Fruit fly (Drosophila melanogaster) whole organism, embryonic: Measurements from ENCODE around the gene CG32650.

Experiments used
- Adf1 ChIP-seq: fragments of 200-800 bp; sonication (Bioruptor generic); IDR thresholded peaks from 2 replicates; pipeline ENCODE4 v1.3.6; 2022; ENCODE audit warnings: missing biosample characterization, missing genetic modification characterization
- CG10431 ChIP-seq: fragments of 200-800 bp; sonication (Bioruptor generic); optimal IDR thresholded peaks from 3 replicates; lab custom pipeline; 2018; ENCODE audit warnings: missing biosample characterization, mild to moderate bottlenecking, missing genetic modification characterization
- CG11696 ChIP-seq: fragments of 200-800 bp; sonication (Bioruptor generic); IDR thresholded peaks from 2 replicates; pipeline ENCODE4 v1.3.6; 2022; ENCODE audit warnings: missing biosample characterization, missing genetic modification characterization
- CG15073 ChIP-seq: fragments of 200-800 bp; sonication (Bioruptor generic); optimal IDR thresholded peaks from 2 replicates; lab custom pipeline; 2016; ENCODE audit warnings: missing biosample characterization, missing genetic modification characterization
- CG15479 ChIP-seq: fragments of 200-800 bp; sonication (Bioruptor generic); optimal IDR thresholded peaks from 3 replicates; lab custom pipeline; 2019; ENCODE audit warnings: missing biosample characterization, mild to moderate bottlenecking, missing genetic modification characterization, moderate library complexity
- CG15601 ChIP-seq: fragments of 200-800 bp; sonication (Bioruptor generic); optimal IDR thresholded peaks from 3 replicates; lab custom pipeline; 2019; ENCODE audit warnings: missing biosample characterization, mild to moderate bottlenecking, missing genetic modification characterization, moderate library complexity
- CG18262 ChIP-seq: fragments of 200-800 bp; optimal IDR thresholded peaks from 3 replicates; lab custom pipeline; 2019; ENCODE audit warnings: missing biosample characterization, mild to moderate bottlenecking, missing genetic modification characterization, moderate library complexity
- CG32532 ChIP-seq: fragments of 200-800 bp; sonication (Bioruptor generic); IDR thresholded peaks from 2 replicates; pipeline ENCODE4 v1.3.6; 2022; ENCODE audit warnings: missing biosample characterization, missing genetic modification characterization
- CG6813 ChIP-seq: fragments of 200-800 bp; sonication (Bioruptor generic); optimal IDR thresholded peaks from 2 replicates; lab custom pipeline; 2017; ENCODE audit warnings: missing biosample characterization, missing genetic modification characterization, mild to moderate bottlenecking, moderate library complexity, missing genetic modification reagents
- CG8290 ChIP-seq, 3 experiments: fragments of 200-800 bp; sonication (Bioruptor generic); optimal IDR thresholded peaks; 2 replicates each; lab custom pipeline; 2016 to 2019; ENCODE audit warnings: missing biosample characterization in 3 of 3, missing genetic modification characterization in 3 of 3, mild to moderate bottlenecking in 2 of 3, moderate library complexity in 1 of 3
- Chrac-16 ChIP-seq: fragments of 200-800 bp; sonication (Bioruptor generic); optimal IDR thresholded peaks from 3 replicates; lab custom pipeline; 2016; ENCODE audit warnings: missing biosample characterization, missing genetic modification characterization
- CoRest ChIP-seq: fragments of 200-800 bp; sonication (Bioruptor generic); optimal IDR thresholded peaks from 3 replicates; lab custom pipeline; 2018; ENCODE audit warnings: missing biosample characterization, mild to moderate bottlenecking, missing genetic modification characterization, moderate library complexity
- CrebB ChIP-seq: fragments of 200-800 bp; sonication (Bioruptor generic); optimal IDR thresholded peaks from 3 replicates; lab custom pipeline; 2018; ENCODE audit warnings: missing biosample characterization, mild to moderate bottlenecking, missing genetic modification characterization
- Ets65A ChIP-seq: fragments of 200-800 bp; sonication (Bioruptor generic); peaks from one replicate; lab custom pipeline; 2016; ENCODE audit warnings: missing biosample characterization, missing genetic modification characterization
- Hand ChIP-seq: fragments of 200-800 bp; sonication (Bioruptor generic); optimal IDR thresholded peaks from 2 replicates; lab custom pipeline; 2017; ENCODE audit warnings: mild to moderate bottlenecking, missing biosample characterization, missing genetic modification reagents, missing genetic modification characterization
- HmgZ ChIP-seq: fragments of 200-800 bp; sonication (Bioruptor generic); optimal IDR thresholded peaks from 2 replicates; lab custom pipeline; 2018; ENCODE audit warnings: missing biosample characterization, mild to moderate bottlenecking, missing genetic modification characterization
- Optix ChIP-seq: fragments of 200-800 bp; sonication (Bioruptor generic); IDR thresholded peaks from 3 replicates; pipeline ENCODE4 v1.3.6; 2022; ENCODE audit warnings: missing biosample characterization, missing genetic modification characterization
- Ptx1 ChIP-seq: fragments of 200-800 bp; sonication (Bioruptor generic); IDR thresholded peaks from 2 replicates; pipeline ENCODE4 v1.3.6; 2022; ENCODE audit warnings: missing biosample characterization, missing genetic modification characterization
- TFAM ChIP-seq: fragments of 200-800 bp; sonication (Bioruptor generic); optimal IDR thresholded peaks from 2 replicates; lab custom pipeline; 2017; ENCODE audit warnings: missing biosample characterization, missing genetic modification characterization, inconsistent platforms
- Tbp ChIP-seq: fragments of >200 bp; optimal IDR thresholded peaks from 2 replicates; lab custom pipeline; 2018; ENCODE audit warnings: missing biosample characterization, missing genetic modification characterization
- Trl ChIP-seq, 3 experiments: fragments of >200 bp in 2 of 3; fragments of 200-800 bp in 1 of 3; sonication (Bioruptor generic) in 1 of 3; optimal IDR thresholded peaks; 2 replicates in 1 of 3; 3 replicates in 2 of 3; lab custom pipeline; 2016 to 2017; ENCODE audit warnings: missing biosample characterization in 1 of 3, missing genetic modification characterization in 1 of 3
- abd-A ChIP-seq: fragments of 200-800 bp; sonication (Bioruptor generic); optimal IDR thresholded peaks from 3 replicates; lab custom pipeline; 2019; ENCODE audit warnings: missing biosample characterization, mild to moderate bottlenecking, missing genetic modification characterization, moderate library complexity
- aop ChIP-seq: fragments of 200-800 bp; sonication (Bioruptor generic); IDR thresholded peaks from 2 replicates; pipeline ENCODE4 v1.3.6; 2022; ENCODE audit warnings: missing biosample characterization, missing genetic modification characterization
- ara ChIP-seq: fragments of 200-800 bp; sonication (Bioruptor generic); IDR thresholded peaks from 2 replicates; pipeline ENCODE4 v1.3.6; 2022; ENCODE audit warnings: missing biosample characterization, missing genetic modification characterization
- ase ChIP-seq: fragments of 200-800 bp; sonication (Bioruptor generic); IDR thresholded peaks from 3 replicates; pipeline ENCODE4 v1.3.6; 2022; ENCODE audit warnings: missing biosample characterization, missing genetic modification characterization
- cg ChIP-seq: fragments of 200-800 bp; sonication (Bioruptor generic); optimal IDR thresholded peaks from 3 replicates; lab custom pipeline; 2019; ENCODE audit warnings: missing biosample characterization, mild to moderate bottlenecking, missing genetic modification characterization, moderate library complexity
- chinmo ChIP-seq: fragments of 200-800 bp; sonication (Bioruptor generic); IDR thresholded peaks from 4 replicates; pipeline ENCODE4 v1.3.6; 2022; ENCODE audit warnings: missing biosample characterization, missing genetic modification characterization; ENCODE audit not compliant: partially characterized antibody
- crc ChIP-seq: fragments of 200-800 bp; sonication (Bioruptor generic); optimal IDR thresholded peaks from 2 replicates; lab custom pipeline; 2016; ENCODE audit warnings: missing biosample characterization, missing genetic modification characterization
- disco-r ChIP-seq: fragments of 200-800 bp; sonication (Bioruptor generic); optimal IDR thresholded peaks from 2 replicates; lab custom pipeline; 2016; ENCODE audit warnings: missing biosample characterization, missing genetic modification characterization
- esg ChIP-seq: fragments of 200-800 bp; sonication (Bioruptor generic); conservative IDR thresholded peaks from 2 replicates; pipeline ENCODE4 v1.3.6; 2022; ENCODE audit warnings: missing biosample characterization, missing genetic modification characterization
- gt ChIP-seq: fragments of 200-800 bp; sonication (Bioruptor generic); IDR thresholded peaks from 2 replicates; pipeline ENCODE4 v1.3.6; 2022; ENCODE audit warnings: missing biosample characterization, missing genetic modification characterization
- lab ChIP-seq: fragments of 200-800 bp; sonication (Bioruptor generic); optimal IDR thresholded peaks from 3 replicates; lab custom pipeline; 2017; ENCODE audit warnings: missing biosample characterization, missing genetic modification characterization, mild to moderate bottlenecking, moderate library complexity, missing genetic modification reagents
- nerfin-1 ChIP-seq: fragments of 200-800 bp; sonication (Bioruptor generic); optimal IDR thresholded peaks from 3 replicates; lab custom pipeline; 2019; ENCODE audit warnings: missing biosample characterization, mild to moderate bottlenecking, missing genetic modification characterization, moderate library complexity
- nerfin-2 ChIP-seq: fragments of 200-800 bp; sonication (Bioruptor generic); IDR thresholded peaks from 2 replicates; pipeline ENCODE4 v1.3.6; 2022; ENCODE audit warnings: missing biosample characterization, missing genetic modification characterization; ENCODE audit not compliant: partially characterized antibody
- onecut ChIP-seq: fragments of 200-800 bp; sonication (Bioruptor generic); IDR thresholded peaks from 2 replicates; pipeline ENCODE4 v1.3.6; 2022; ENCODE audit warnings: missing biosample characterization, missing genetic modification characterization
- p53 ChIP-seq: fragments of 200-800 bp; sonication (Bioruptor generic); optimal IDR thresholded peaks from 2 replicates; lab custom pipeline; 2016; ENCODE audit warnings: missing biosample characterization, missing genetic modification characterization
- pros ChIP-seq: fragments of 200-800 bp; sonication (Bioruptor generic); optimal IDR thresholded peaks from 3 replicates; lab custom pipeline; 2019; ENCODE audit warnings: missing biosample characterization, mild to moderate bottlenecking, missing genetic modification characterization, moderate library complexity
- seq ChIP-seq: fragments of 200-800 bp; sonication (Bioruptor generic); IDR thresholded peaks from 2 replicates; pipeline ENCODE4 v1.3.6; 2022; ENCODE audit warnings: missing biosample characterization, missing genetic modification characterization
- shn ChIP-seq: fragments of 200-800 bp; sonication (Bioruptor generic); optimal IDR thresholded peaks from 3 replicates; lab custom pipeline; 2016; ENCODE audit warnings: missing biosample characterization, missing genetic modification characterization
- sna ChIP-seq: fragments of 200-800 bp; sonication (Bioruptor generic); IDR thresholded peaks from 2 replicates; pipeline ENCODE4 v1.3.6; 2022; ENCODE audit warnings: missing biosample characterization, missing genetic modification characterization; ENCODE audit not compliant: partially characterized antibody
- tin ChIP-seq: fragments of 200-800 bp; sonication (Bioruptor generic); optimal IDR thresholded peaks from 3 replicates; lab custom pipeline; 2016; ENCODE audit warnings: missing biosample characterization, missing genetic modification characterization
- z ChIP-seq: fragments of 200-800 bp; sonication (Bioruptor generic); IDR thresholded peaks from 3 replicates; pipeline ENCODE4 v1.3.6; 2022; ENCODE audit warnings: missing biosample characterization, missing genetic modification characterization

Gene CG32650

DNA sequence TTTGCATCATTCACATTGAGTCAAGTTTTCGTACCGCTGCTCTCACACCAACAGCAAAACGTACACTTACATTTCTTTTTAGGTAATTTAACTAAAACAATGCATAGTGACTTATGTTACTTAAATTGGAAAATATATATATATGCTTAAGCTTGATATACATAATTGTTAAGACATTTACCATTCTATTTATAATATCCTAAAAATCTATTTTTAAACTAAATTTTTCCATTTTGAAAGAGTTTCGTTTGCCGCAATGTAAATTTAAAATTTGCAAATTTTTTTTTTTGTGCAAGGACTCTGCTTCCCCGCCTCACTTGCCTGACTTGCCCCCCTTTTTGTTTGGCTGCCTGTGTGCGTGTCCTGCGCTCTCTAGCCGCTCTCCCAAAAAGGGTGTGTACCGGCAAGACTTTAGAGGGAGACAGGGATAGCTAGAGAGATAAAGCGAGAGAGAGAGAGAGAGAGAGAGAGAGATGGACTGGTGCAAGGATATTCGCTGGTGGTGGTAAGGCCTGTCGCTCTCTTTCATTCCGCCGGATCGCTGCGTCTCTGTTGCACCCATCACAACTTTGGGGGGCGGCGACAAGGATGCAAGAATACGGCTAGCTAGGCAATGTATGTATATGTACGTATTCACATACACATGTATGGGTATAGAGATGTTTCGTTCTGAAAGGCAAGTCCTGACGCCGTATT is 39.5 kb upstream of the CG32650 start (continued):
- peak; percentile 67 for TF ChIP-seq CG18262 (tag; lab: Kevin White, UChicago)
- TF ChIP-seq CG8290 (GFP tag; optimal IDR thresholded peaks at IDR 0.05; lab: Kevin White, UChicago): no peak
- TF ChIP-seq CG8290 (tag; optimal IDR thresholded peaks at IDR 0.05; lab: Kevin White, UChicago): no peak
- TF ChIP-seq CoRest (tag; lab: Kevin White, UChicago): peak; percentile 54
- no peak for TF ChIP-seq Optix (GFP tag; lab: Robert Waterston, UW)
- no peak for TF ChIP-seq sna (GFP tag; lab: Robert Waterston, UW)
- TF ChIP-seq z (GFP tag; lab: Robert Waterston, UW): no peak
- TF ChIP-seq onecut (GFP tag; lab: Robert Waterston, UW): no peak

DNA sequence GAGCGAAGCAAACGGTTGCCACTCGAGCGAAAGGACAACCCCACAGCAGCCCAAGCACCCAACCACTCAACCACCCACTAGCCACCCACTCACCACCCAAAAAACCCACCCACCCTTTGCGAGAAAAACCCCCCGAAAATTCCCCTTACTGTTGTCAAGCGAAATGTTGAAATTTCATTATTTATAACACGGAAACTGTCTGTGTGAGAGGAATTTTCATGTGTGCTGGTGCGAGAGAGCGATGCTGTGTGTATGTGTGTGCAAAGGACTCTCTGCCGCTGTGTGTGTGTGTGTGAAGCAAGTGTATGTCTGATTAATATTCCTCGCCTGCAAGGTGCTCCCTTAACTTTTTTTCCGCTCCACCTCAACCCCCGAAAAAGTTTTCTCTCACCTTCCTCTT is 31.3 kb upstream of the CG32650 start:
- TF ChIP-seq seq (GFP tag; lab: Robert Waterston, UW) (peak; percentile 36; the same call in 1 of the 2 replicates), TFAM (GFP tag; lab: Kevin White, UChicago) (no peak), chinmo (GFP tag; lab: Robert Waterston, UW) (0 out of 4 replicates have a peak, but pooled peaks have one; percentile 48), CrebB (tag; lab: Kevin White, UChicago) (no peak), aop (GFP tag; lab: Robert Waterston, UW) (no peak), pros (peak; percentile 68), cg (GFP tag; lab: Kevin White, UChicago) (peak; percentile 75), Trl (optimal IDR thresholded peaks at IDR 0.05; lab: Kevin White, UChicago) (peak; percentile 36 to 42), Trl (GFP tag; optimal IDR thresholded peaks at IDR 0.05; lab: Kevin White, UChicago) (no peak), abd-A (tag; lab: Kevin White, UChicago) (peak; percentile 77), Hand (GFP tag; lab: Kevin White, UChicago) (no peak), CG32532 (GFP tag; lab: Robert Waterston, UW) (0 out of 2 replicates have a peak, but pooled peaks have one; percentile 8), nerfin-1 (tag; lab: Kevin White, UChicago) (peak; percentile 55), Adf1 (GFP tag; lab: Robert Waterston, UW) (no peak), Chrac-16 (GFP tag; lab: Kevin White, UChicago) (no peak)

DNA sequence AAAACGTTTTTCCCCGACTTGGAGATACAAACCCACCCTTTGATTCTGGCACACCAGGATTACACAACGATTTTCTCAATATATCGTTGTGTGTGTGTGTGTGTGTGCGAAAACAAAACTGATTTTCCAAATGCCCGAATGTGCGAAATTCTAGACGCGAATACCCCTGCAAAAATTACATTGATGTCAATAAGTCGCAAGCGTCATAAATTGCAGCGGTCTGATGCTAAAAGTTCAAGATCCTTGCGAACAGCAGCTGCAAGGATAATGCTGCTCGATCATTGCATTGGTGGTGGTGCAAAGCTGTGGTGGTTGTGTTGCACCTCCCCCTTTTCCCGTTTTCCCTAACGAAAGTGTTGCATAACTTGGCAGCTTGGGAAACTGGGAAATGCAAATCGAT is 29.1 kb upstream of the CG32650 start:
- no peak for TF ChIP-seq ara
- TF ChIP-seq crc (GFP tag; lab: Kevin White, UChicago): no peak
- peak; percentile 82 for TF ChIP-seq pros
- peak; percentile 13 for TF ChIP-seq cg (GFP tag; lab: Kevin White, UChicago)
- TF ChIP-seq nerfin-1 (tag; lab: Kevin White, UChicago): peak; percentile 54
- TF ChIP-seq Ets65A (GFP tag; lab: Kevin White, UChicago): peak; percentile 75

DNA sequence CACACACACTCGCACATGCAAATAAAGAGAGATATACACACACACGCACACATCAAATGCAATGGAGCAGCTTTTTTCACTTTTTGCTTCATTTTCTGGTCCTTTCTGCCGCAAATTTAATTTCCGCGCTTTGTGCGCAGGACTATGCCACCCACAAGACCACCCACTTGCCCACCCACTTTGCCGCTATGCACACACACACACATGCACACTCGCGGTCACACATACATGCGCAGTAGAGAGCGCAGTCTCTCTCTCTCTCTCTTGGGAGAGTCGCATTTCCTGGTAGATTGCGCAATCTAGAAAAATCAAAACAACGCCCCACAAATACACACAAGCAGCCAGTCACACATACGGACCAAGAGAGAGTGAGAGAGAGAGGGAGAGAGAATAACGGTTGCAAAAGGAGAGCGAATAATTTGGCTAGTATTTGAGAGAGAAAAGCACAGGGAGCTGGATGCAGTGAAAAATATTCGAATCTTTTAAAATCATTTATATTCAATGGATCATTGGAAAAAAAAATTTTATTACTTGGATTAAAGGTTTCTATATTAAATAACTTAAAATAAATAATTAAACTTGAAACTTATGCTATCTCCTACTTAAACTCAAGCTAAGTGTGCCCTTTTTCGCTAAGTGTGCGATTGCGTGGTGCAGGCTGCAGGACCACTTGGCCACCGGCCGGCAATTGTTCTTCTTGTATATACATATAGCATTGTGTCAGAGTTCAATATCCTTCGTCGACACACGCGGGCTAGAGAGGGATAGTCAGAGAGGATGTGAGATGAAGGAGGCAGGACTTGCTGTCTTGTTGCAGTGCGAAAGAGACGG is 27.2 kb upstream of the CG32650 start:
- TF ChIP-seq CG6813 (GFP tag; lab: Kevin White, UChicago): no peak
- TF ChIP-seq lab (GFP tag; lab: Kevin White, UChicago): peak; percentile 74
- TF ChIP-seq nerfin-2: no peak
- peak; percentile 24; the same call in 1 of the 2 replicates for TF ChIP-seq esg (GFP tag; lab: Robert Waterston, UW)
- 0 out of 2 replicates have a peak, but pooled peaks have one; percentile 21 for TF ChIP-seq CG11696 (GFP tag; lab: Robert Waterston, UW)
- peak; percentile 22 for TF ChIP-seq tin
- TF ChIP-seq shn (GFP tag; lab: Kevin White, UChicago): no peak
- no peak for TF ChIP-seq disco-r (GFP tag; lab: Kevin White, UChicago)
- TF ChIP-seq HmgZ (tag; lab: Kevin White, UChicago): no peak
- peak; percentile 48 for TF ChIP-seq Hand (GFP tag; lab: Kevin White, UChicago)
- TF ChIP-seq CG15479 (GFP tag; lab: Kevin White, UChicago): no peak
- no peak for TF ChIP-seq p53 (GFP tag; lab: Kevin White, UChicago)
- no peak for TF ChIP-seq CG15073 (GFP tag; lab: Kevin White, UChicago)
- peak; percentile 78 for TF ChIP-seq Ptx1 (GFP tag; lab: Robert Waterston, UW)
- no peak for TF ChIP-seq ase (GFP tag; lab: Robert Waterston, UW)
- TF ChIP-seq Tbp: no peak
- no peak for TF ChIP-seq CG10431 (GFP tag; lab: Kevin White, UChicago)
- TF ChIP-seq gt: no peak
- peak; percentile 78 for TF ChIP-seq CG15601 (tag; lab: Kevin White, UChicago)
